Fruit fly (Drosophila melanogaster): ENCODE results near the gene byn.

dm6 chr3L:11921213-11921612 lies 6.3 kb upstream of the byn start, which contains the start of gene CG11588:
- TF ChIP-seq Pif1A (GFP tag; optimal IDR thresholded peaks at IDR 0.05), result no peak
- no peak for TF ChIP-seq CG17806 (tag; optimal IDR thresholded peaks at IDR 0.05)
- TF ChIP-seq fd96Ca (GFP tag; IDR thresholded peaks at IDR 0.05), result no peak
- TF ChIP-seq Ets98B (GFP tag; IDR thresholded peaks at IDR 0.05), result no peak
- TF ChIP-seq CG14655 (GFP tag; optimal IDR thresholded peaks at IDR 0.05), result no peak
- TF ChIP-seq EcR (GFP tag; optimal IDR thresholded peaks at IDR 0.05), result no peak
- TF ChIP-seq CG10348 (GFP tag; IDR thresholded peaks at IDR 0.05), result no peak
- no peak for TF ChIP-seq CG12605 (GFP tag; IDR thresholded peaks at IDR 0.05)
- no peak for TF ChIP-seq CG15710 (tag; optimal IDR thresholded peaks at IDR 0.05)
- TF ChIP-seq CG4496 (GFP tag; IDR thresholded peaks at IDR 0.05), result no peak
- TF ChIP-seq gl (tag; optimal IDR thresholded peaks at IDR 0.05), result no peak
